Worm (Caenorhabditis elegans) whole organism, L4 larva: Measurements from ENCODE around the gene Y51B9A.7.
A peak's percentile ranks its signal among the peaks of the same experiment; 100 is the strongest.

Experiments
- F37D6.2 ChIP-seq: sonication (generic microtip); optimal IDR thresholded peaks from 2 replicates; lab custom pipeline; 2016; ENCODE audit warnings: mild to moderate bottlenecking, missing genetic modification characterization, missing compliant biosample characterization
- F44E2.7 ChIP-seq: fragments of 200-800 bp; sonication (Bioruptor generic); IDR thresholded peaks from 2 replicates; pipeline ENCODE4 v2.1.2; 2022; ENCODE audit warnings: missing genetic modification characterization, missing compliant biosample characterization
- T26A8.4 ChIP-seq: fragments of 200-800 bp; sonication (Bioruptor generic); IDR thresholded peaks from 2 replicates; pipeline ENCODE4 v1.3.6; 2022; ENCODE audit warnings: missing genetic modification characterization, missing compliant biosample characterization
- Y5F2A.4 ChIP-seq: fragments of 200-800 bp; sonication (Bioruptor generic); optimal IDR thresholded peaks from 2 replicates; lab custom pipeline; 2018; ENCODE audit warnings: mild to moderate bottlenecking, missing genetic modification characterization, missing compliant biosample characterization
- ZK337.2 ChIP-seq: fragments of 200-800 bp; sonication (Bioruptor generic); IDR thresholded peaks from 2 replicates; pipeline ENCODE4 v1.3.6; 2022; ENCODE audit warnings: missing genetic modification reagents, missing genetic modification characterization, missing compliant biosample characterization
- ama-1 ChIP-seq: fragments of 150-350 bp; optimal IDR thresholded peaks from 2 replicates; lab custom pipeline; 2014; ENCODE audit warnings: inconsistent platforms, mixed read lengths
- ceh-62 ChIP-seq: sonication (generic microtip); optimal IDR thresholded peaks from 2 replicates; lab custom pipeline; 2017; ENCODE audit warnings: missing biosample characterization, missing genetic modification characterization
- cey-2 ChIP-seq: sonication (generic microtip); optimal IDR thresholded peaks from 3 replicates; lab custom pipeline; 2017; ENCODE audit warnings: missing genetic modification characterization, mild to moderate bottlenecking, missing compliant biosample characterization, antibody characterized with exemption, borderline replicate concordance; ENCODE audit not compliant: insufficient read depth
- ctbp-1 ChIP-seq: fragments of 200-800 bp; sonication (Bioruptor generic); IDR thresholded peaks from 2 replicates; pipeline ENCODE4 v1.3.6; 2022; ENCODE audit warnings: missing genetic modification reagents, missing genetic modification characterization, missing compliant biosample characterization
- daf-16 ChIP-seq, 3 experiments: sonication (generic microtip); optimal IDR thresholded peaks; 2 replicates each; lab custom pipeline; 2016 to 2017; ENCODE audit warnings: missing genetic modification characterization in 3 of 3, missing genetic modification reagents in 3 of 3, mild to moderate bottlenecking in 2 of 3, missing compliant biosample characterization in 2 of 3, missing biosample characterization in 1 of 3, moderate library complexity in 1 of 3
- daf-8 ChIP-seq: fragments of 200-800 bp; sonication (Bioruptor generic); IDR thresholded peaks from 2 replicates; pipeline ENCODE4 v1.3.6; 2022; ENCODE audit warnings: missing genetic modification characterization, missing compliant biosample characterization
- dmd-6 ChIP-seq: fragments of 200-800 bp; sonication (Bioruptor generic); IDR thresholded peaks from 2 replicates; pipeline ENCODE4 v1.3.6; 2022; ENCODE audit warnings: missing genetic modification reagents, missing genetic modification characterization, missing compliant biosample characterization
- dmd-9 ChIP-seq: fragments of 200-800 bp; sonication (Bioruptor generic); IDR thresholded peaks from 2 replicates; pipeline ENCODE4 v1.3.6; 2022; ENCODE audit warnings: missing genetic modification reagents, missing genetic modification characterization, missing compliant biosample characterization
- dpl-1 ChIP-seq: fragments of 150-350 bp; optimal IDR thresholded peaks from 2 replicates; lab custom pipeline; 2014; ENCODE audit warnings: missing biosample characterization, missing genetic modification reagents, missing genetic modification characterization
- dve-1 ChIP-seq: sonication (generic microtip); optimal IDR thresholded peaks from 2 replicates; lab custom pipeline; 2017; ENCODE audit warnings: antibody characterized with exemption, mild to moderate bottlenecking, missing genetic modification characterization, missing compliant biosample characterization; ENCODE audit not compliant: insufficient read depth
- egl-27 ChIP-seq: sonication (generic microtip); optimal IDR thresholded peaks from 3 replicates; lab custom pipeline; 2017; ENCODE audit warnings: missing biosample characterization, missing genetic modification reagents, missing genetic modification characterization
- egl-43 ChIP-seq: fragments of 200-800 bp; sonication (Bioruptor generic); IDR thresholded peaks from 2 replicates; pipeline ENCODE4 v1.3.6; 2022; ENCODE audit warnings: missing genetic modification reagents, missing genetic modification characterization, missing compliant biosample characterization
- fkh-10 ChIP-seq: fragments of 150-350 bp; optimal IDR thresholded peaks from 2 replicates; lab custom pipeline; 2014; ENCODE audit warnings: missing biosample characterization, missing genetic modification reagents, missing genetic modification characterization
- fos-1 ChIP-seq: fragments of 150-350 bp; optimal IDR thresholded peaks from 2 replicates; lab custom pipeline; 2014; ENCODE audit warnings: missing biosample characterization, missing genetic modification characterization
- gei-8 ChIP-seq: fragments of 200-800 bp; sonication (Bioruptor generic); optimal IDR thresholded peaks from 2 replicates; lab custom pipeline; 2018; ENCODE audit warnings: mild to moderate bottlenecking, missing genetic modification characterization, missing compliant biosample characterization
- hlh-30 ChIP-seq: sonication (generic microtip); optimal IDR thresholded peaks from 2 replicates; lab custom pipeline; 2017; ENCODE audit warnings: antibody characterized with exemption, mild to moderate bottlenecking, missing genetic modification characterization, missing compliant biosample characterization; ENCODE audit not compliant: insufficient read depth
- hmg-1.1 ChIP-seq: fragments of 200-800 bp; sonication (Bioruptor generic); IDR thresholded peaks from 2 replicates; pipeline ENCODE4 v1.3.6; 2022; ENCODE audit warnings: missing genetic modification reagents, missing genetic modification characterization, missing compliant biosample characterization
- jun-1 ChIP-seq: fragments of 150-350 bp; optimal IDR thresholded peaks from 2 replicates; lab custom pipeline; 2014; ENCODE audit warnings: missing biosample characterization, missing genetic modification reagents, missing genetic modification characterization
- lin-29 ChIP-seq: fragments of 200-800 bp; sonication (Bioruptor generic); IDR thresholded peaks from 2 replicates; pipeline ENCODE4 v1.3.6; 2022; ENCODE audit warnings: missing genetic modification reagents, missing genetic modification characterization, missing compliant biosample characterization
- lir-3 ChIP-seq: sonication (generic microtip); optimal IDR thresholded peaks from 2 replicates; lab custom pipeline; 2016; ENCODE audit warnings: mild to moderate bottlenecking, missing genetic modification characterization, missing compliant biosample characterization
- mdt-29 ChIP-seq: fragments of 200-800 bp; sonication (Bioruptor generic); IDR thresholded peaks from 2 replicates; pipeline ENCODE4 v1.3.6; 2022; ENCODE audit warnings: missing genetic modification reagents, missing genetic modification characterization, missing compliant biosample characterization
- mep-1 ChIP-seq: fragments of 150-350 bp; sonication (generic microtip); optimal IDR thresholded peaks from 3 replicates; lab custom pipeline; 2014; ENCODE audit warnings: missing biosample characterization, missing genetic modification characterization
- mes-2 ChIP-seq: sonication (generic microtip); optimal IDR thresholded peaks from 2 replicates; lab custom pipeline; 2016; ENCODE audit warnings: missing genotype, mild to moderate bottlenecking, missing genetic modification characterization, missing compliant biosample characterization; ENCODE audit not compliant: poor library complexity, severe bottlenecking
- nhr-10 ChIP-seq: fragments of 150-350 bp; optimal IDR thresholded peaks from 2 replicates; lab custom pipeline; 2014; ENCODE audit warnings: missing biosample characterization, missing genetic modification characterization
- nhr-237 ChIP-seq: sonication (generic microtip); optimal IDR thresholded peaks from 2 replicates; lab custom pipeline; 2017; ENCODE audit warnings: missing biosample characterization, missing genetic modification characterization
- nhr-6 ChIP-seq: fragments of 150-350 bp; optimal IDR thresholded peaks from 2 replicates; lab custom pipeline; 2014; ENCODE audit warnings: missing biosample characterization, missing genetic modification characterization
- nhr-77 ChIP-seq: fragments of 150-350 bp; optimal IDR thresholded peaks from 2 replicates; lab custom pipeline; 2014; ENCODE audit warnings: missing biosample characterization, missing genetic modification characterization
- pha-4 ChIP-seq, 2 experiments: fragments of 150-350 bp in 1 of 2; fragments of 200-800 bp in 1 of 2; sonication (Bioruptor generic) in 1 of 2; IDR thresholded peaks in 1 of 2; optimal IDR thresholded peaks in 1 of 2; 2 replicates each; pipeline versions ENCODE4 v1.3.6 to Lab custom; 2014 to 2022; ENCODE audit warnings: missing genetic modification characterization in 2 of 2, missing genetic modification reagents in 2 of 2, missing biosample characterization in 1 of 2, missing compliant biosample characterization in 1 of 2
- php-3 ChIP-seq: fragments of 200-800 bp; sonication (Bioruptor generic); IDR thresholded peaks from 2 replicates; pipeline ENCODE4 v1.3.6; 2022; ENCODE audit warnings: missing genetic modification reagents, missing genetic modification characterization, missing compliant biosample characterization
- pqm-1 ChIP-seq: sonication (generic microtip); optimal IDR thresholded peaks from 2 replicates; lab custom pipeline; 2017; ENCODE audit warnings: missing biosample characterization, missing genetic modification characterization
- rbr-2 ChIP-seq: sonication (generic microtip); optimal IDR thresholded peaks from 2 replicates; lab custom pipeline; 2016; ENCODE audit warnings: missing genotype, missing genetic modification characterization, missing compliant biosample characterization
- spr-1 ChIP-seq: sonication (generic microtip); optimal IDR thresholded peaks from 2 replicates; lab custom pipeline; 2016; ENCODE audit warnings: mild to moderate bottlenecking, missing genetic modification characterization, missing compliant biosample characterization
- spr-3 ChIP-seq: fragments of 200-800 bp; sonication (Bioruptor generic); optimal IDR thresholded peaks from 2 replicates; lab custom pipeline; 2018; ENCODE audit warnings: mild to moderate bottlenecking, missing genetic modification characterization, missing compliant biosample characterization
- unc-130 ChIP-seq: sonication (generic microtip); optimal IDR thresholded peaks from 2 replicates; lab custom pipeline; 2016; ENCODE audit warnings: missing genetic modification reagents, missing genetic modification characterization, missing compliant biosample characterization
- unc-39 ChIP-seq: sonication (generic microtip); optimal IDR thresholded peaks from 2 replicates; lab custom pipeline; 2017; ENCODE audit warnings: missing biosample characterization, missing genetic modification characterization
- unc-62 ChIP-seq, 3 experiments: fragments of 150-350 bp in 1 of 3; sonication (generic microtip); optimal IDR thresholded peaks in 2 of 3; peaks in 1 of 3; 1 replicate in 1 of 3; 2 replicates in 2 of 3; lab custom pipeline; 2014 to 2017; ENCODE audit warnings: missing biosample characterization in 3 of 3, missing genetic modification characterization in 3 of 3, missing genetic modification reagents in 3 of 3, missing genotype in 1 of 3
- vab-7 ChIP-seq: fragments of 200-800 bp; sonication (Bioruptor generic); IDR thresholded peaks from 2 replicates; pipeline ENCODE4 v1.3.6; 2022; ENCODE audit warnings: missing genetic modification reagents, missing genetic modification characterization, missing compliant biosample characterization
- zip-11 ChIP-seq: fragments of 200-800 bp; sonication (Bioruptor generic); IDR thresholded peaks from 2 replicates; pipeline ENCODE4 v1.3.6; 2022; ENCODE audit warnings: missing genetic modification characterization, missing compliant biosample characterization

Y51B9A.7 gene

DNA sequence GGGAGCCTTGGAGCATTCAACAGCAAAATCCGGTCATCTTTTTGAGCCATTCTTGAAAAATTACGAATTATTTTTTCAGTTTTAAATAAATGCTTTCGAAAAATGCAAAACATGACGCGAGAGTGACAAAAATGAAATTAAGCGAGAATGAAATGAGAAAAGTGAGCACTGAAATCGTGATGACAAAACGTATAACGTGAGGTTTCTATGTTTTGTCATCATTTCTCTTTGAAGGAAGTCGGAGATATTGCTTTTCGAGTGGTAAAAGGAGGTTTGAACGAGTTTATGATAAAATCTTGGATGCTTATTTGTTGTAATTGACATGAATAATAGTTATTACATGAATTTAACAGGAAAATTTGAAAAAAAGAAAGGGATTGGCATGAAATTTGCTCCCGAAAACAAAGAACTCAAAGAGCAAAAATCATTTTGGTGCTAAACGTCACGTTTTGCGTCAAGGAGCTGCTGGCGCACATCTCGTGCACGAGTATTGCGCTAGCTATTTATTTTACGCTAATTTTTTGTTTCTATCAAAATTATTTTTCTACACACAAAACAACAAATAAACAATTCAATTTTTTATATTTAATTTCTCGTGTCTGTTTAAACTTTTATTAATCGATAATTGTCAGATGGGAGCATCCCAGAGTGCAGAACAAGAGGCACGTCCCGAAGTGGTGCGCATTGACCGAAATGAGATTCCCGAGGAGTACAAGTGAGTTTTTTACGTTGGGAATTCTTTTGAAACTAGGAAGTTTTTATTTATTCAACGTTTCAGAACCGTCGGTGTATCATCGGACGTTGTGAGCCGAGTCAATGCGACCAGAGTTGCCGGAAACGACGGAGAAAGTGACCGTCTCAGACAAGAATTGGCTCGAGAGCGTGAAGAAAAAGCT is 16.8 kb downstream of the Y51B9A.7 start, which contains the start of the genes gss-1 and chch-3 (continued):
- TF ChIP-seq cey-2 (tag; lab: Kevin White, UChicago) (no peak), pha-4 (GFP tag; IDR thresholded peaks at IDR 0.05; lab: Robert Waterston, UW) (peak; percentile 33; the same call in 1 of the 2 replicates), pha-4 (tag; optimal IDR thresholded peaks at IDR 0.05; lab: Kevin White, UChicago) (peak; percentile 56), fos-1 (tag; lab: Kevin White, UChicago) (no peak), daf-8 (GFP tag; lab: Robert Waterston, UW) (no peak), egl-43 (GFP tag; lab: Robert Waterston, UW) (no peak), jun-1 (no peak), lir-3 (tag; lab: Kevin White, UChicago) (no peak), mes-2 (peak; percentile 66), nhr-10 (tag; lab: Kevin White, UChicago) (no peak), gei-8 (GFP tag; lab: Kevin White, UChicago) (no peak), hlh-30 (tag; lab: Kevin White, UChicago) (peak; percentile 53), dpl-1 (GFP tag; lab: Kevin White, UChicago) (peak; percentile 65), dve-1 (tag; lab: Kevin White, UChicago) (peak; percentile 69), mep-1 (no peak), zip-11 (GFP tag; lab: Robert Waterston, UW) (no peak), T26A8.4 (GFP tag; lab: Robert Waterston, UW) (no peak), unc-39 (no peak), ctbp-1 (no peak), fkh-10 (GFP tag; lab: Kevin White, UChicago) (peak; percentile 18), mdt-29 (no peak), rbr-2 (peak; percentile 44), hmg-1.1 (peak; percentile 38; the same call in 1 of the 2 replicates), nhr-6 (tag; lab: Kevin White, UChicago) (peak; percentile 35), ZK337.2 (GFP tag; lab: Robert Waterston, UW) (no peak), nhr-237 (no peak), dmd-9 (GFP tag; lab: Robert Waterston, UW) (no peak), ama-1 (lab: Kevin White, UChicago) (no peak), php-3 (GFP tag; lab: Robert Waterston, UW) (no peak)

DNA sequence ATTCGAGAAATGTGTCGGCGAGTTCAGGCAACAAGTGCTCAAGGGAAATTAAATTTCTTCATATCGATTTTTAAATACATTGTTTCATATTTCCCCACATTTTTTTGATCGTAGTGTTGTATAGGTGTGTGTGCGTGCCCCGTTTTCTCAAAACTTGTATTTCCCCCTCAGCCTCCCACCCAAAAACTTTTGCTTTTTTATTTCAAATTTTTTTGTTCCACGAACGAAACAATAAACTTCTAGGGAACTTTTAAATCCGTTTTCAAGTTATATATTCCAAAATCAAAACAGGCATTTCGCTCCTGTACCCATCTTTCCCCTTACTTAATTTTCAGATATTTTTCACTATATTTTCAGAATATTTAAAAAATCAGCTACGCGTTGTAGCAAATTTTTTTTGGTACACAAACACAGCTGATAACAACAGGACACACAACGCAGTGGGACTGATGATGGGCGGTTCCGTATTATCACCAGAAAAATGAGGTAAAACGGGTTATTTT is 18.3 kb downstream of the Y51B9A.7 start, which contains the start of the genes M176.4 and M176.16:
M176.4 (plus strand) TSS at position 301 of the 503 bp plus-strand sequence.
M176.16 (plus strand) TSS at position 453 of the 503 bp plus-strand sequence.
- no peak for TF ChIP-seq daf-16 (GFP tag; optimal IDR thresholded peaks at IDR 0.05; lab: Kevin White, UChicago)
- peak; percentile 40 for TF ChIP-seq daf-16 (tag; optimal IDR thresholded peaks at IDR 0.05; lab: Kevin White, UChicago)
- peak; percentile 18 for TF ChIP-seq mes-2
- no peak for TF ChIP-seq unc-130 (GFP tag; lab: Kevin White, UChicago)
- peak; percentile 7 for TF ChIP-seq nhr-77
- peak; percentile 30 for TF ChIP-seq pqm-1 (tag; lab: Kevin White, UChicago)

- TF ChIP-seq daf-16 (GFP tag; optimal IDR thresholded peaks at IDR 0.05; lab: Kevin White, UChicago) (no peak), daf-16 (tag; optimal IDR thresholded peaks at IDR 0.05; lab: Kevin White, UChicago) (peak; percentile 10), daf-8 (GFP tag; lab: Robert Waterston, UW) (no peak), dmd-6 (GFP tag; lab: Robert Waterston, UW) (peak; percentile 58), spr-3 (GFP tag; lab: Kevin White, UChicago) (no peak), ZK337.2 (GFP tag; lab: Robert Waterston, UW) (no peak), vab-7 (no peak), hlh-30 (tag; lab: Kevin White, UChicago) (peak; percentile 24), unc-62 (GFP tag; optimal IDR thresholded peaks at IDR 0.05 in 1 of 2; lab: Kevin White, UChicago) (peak in 1 of 2 experiments; percentile 91), unc-62 (tag; optimal IDR thresholded peaks at IDR 0.05; lab: Kevin White, UChicago) (no peak), egl-27 (tag; lab: Kevin White, UChicago) (no peak), F44E2.7 (GFP tag; lab: Robert Waterston, UW) (no peak), F37D6.2 (no peak), Y5F2A.4 (GFP tag; lab: Kevin White, UChicago) (no peak), spr-1 (tag; lab: Kevin White, UChicago) (no peak), lin-29 (GFP tag; lab: Robert Waterston, UW) (no peak), ceh-62 (tag; lab: Kevin White, UChicago) (no peak), fos-1 (tag; lab: Kevin White, UChicago) (no peak)
Measured at ce11 chrII:9418843-9419532, 19.1 kb downstream of the Y51B9A.7 start.
